Fruit fly (Drosophila melanogaster): ENCODE results near the gene alpha-Est10.

Gene alpha-Est10

DNA sequence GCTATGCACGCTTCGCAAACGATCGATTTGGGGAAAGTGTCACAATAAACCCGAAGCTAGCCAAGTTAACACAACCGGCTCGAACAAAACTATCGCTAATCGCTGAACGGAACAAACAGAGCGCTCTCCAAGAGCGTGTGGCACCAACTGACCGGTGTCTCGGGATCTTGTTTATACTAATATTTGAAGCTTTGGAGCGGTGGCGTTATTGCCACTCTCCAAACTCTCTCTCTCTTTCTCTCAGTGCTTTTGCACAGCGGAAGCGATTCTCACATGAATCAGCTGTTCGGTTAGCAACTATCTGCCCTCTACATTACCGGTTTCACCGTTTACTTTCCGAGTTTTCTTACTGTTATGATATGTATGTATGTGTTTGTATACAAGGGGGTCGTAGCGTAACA lies 2.2 kb downstream of the alpha-Est10 start (continued):
- TF ChIP-seq CG12219 (GFP tag; optimal IDR thresholded peaks at IDR 0.05) (peak; percentile 3), CG15011 (GFP tag; optimal IDR thresholded peaks at IDR 0.05) (no peak), chinmo (GFP tag; IDR thresholded peaks at IDR 0.05; ENCODE audit: partially characterized antibody) (peak; percentile 91; the same call in 3 of the 4 replicates), D19B (GFP tag; optimal IDR thresholded peaks at IDR 0.05) (no peak), MESR4 (GFP tag; optimal IDR thresholded peaks at IDR 0.05) (no peak), CG17829 (tag; optimal IDR thresholded peaks at IDR 0.05) (no peak), Atf6 (GFP tag; IDR thresholded peaks at IDR 0.05) (no peak), CG5953 (GFP tag; IDR thresholded peaks at IDR 0.05) (no peak), Pdp1 (GFP tag; optimal IDR thresholded peaks at IDR 0.05) (peak in 1 of 2 experiments; percentile 31), MBD-R2 (GFP tag; IDR thresholded peaks at IDR 0.05) (no peak), crp (GFP tag; optimal IDR thresholded peaks at IDR 0.05) (peak in 1 of 2 experiments; percentile 72), Meics (GFP tag; optimal IDR thresholded peaks at IDR 0.05) (no peak), Gsc (GFP tag; IDR thresholded peaks at IDR 0.05) (no peak), CG43689 (GFP tag; IDR thresholded peaks at IDR 0.05) (no peak), Nf-YB (GFP tag; optimal IDR thresholded peaks at IDR 0.05) (no peak), hb (GFP tag; IDR thresholded peaks at IDR 0.05; ENCODE audit: partially characterized antibody) (no peak), CG17385 (GFP tag; optimal IDR thresholded peaks at IDR 0.05) (peak; percentile 12), pnt (GFP tag; optimal IDR thresholded peaks at IDR 0.05) (no peak), sug (tag; optimal IDR thresholded peaks at IDR 0.05) (peak; percentile 74), cwo (GFP tag; optimal IDR thresholded peaks at IDR 0.05) (no peak), exex (tag; optimal IDR thresholded peaks at IDR 0.05) (peak; percentile 6), gsb (GFP tag; IDR thresholded peaks at IDR 0.05) (no peak), Kr (GFP tag; optimal IDR thresholded peaks at IDR 0.05) (no peak), bowl (GFP tag; IDR thresholded peaks at IDR 0.05) (no peak), lov (optimal IDR thresholded peaks at IDR 0.05) (no peak), lov (GFP tag; IDR thresholded peaks at IDR 0.05) (no peak), shn (GFP tag; optimal IDR thresholded peaks at IDR 0.05) (no peak), Asciz (GFP tag; optimal IDR thresholded peaks at IDR 0.05) (no peak), z (GFP tag; IDR thresholded peaks at IDR 0.05) (no peak), Deaf1 (tag; optimal IDR thresholded peaks at IDR 0.05) (peak; percentile 74), CG12769 (tag; optimal IDR thresholded peaks at IDR 0.05) (peak; percentile 89), Eip74EF (GFP tag; optimal IDR thresholded peaks at IDR 0.05) (peak in 1 of 2 experiments; percentile 91), corto (GFP tag; optimal IDR thresholded peaks at IDR 0.05) (no peak), Taf1 (GFP tag; IDR thresholded peaks at IDR 0.05) (no peak), Sox102F (GFP tag; optimal IDR thresholded peaks at IDR 0.05) (no peak), usp (GFP tag; optimal IDR thresholded peaks at IDR 0.05) (no peak), Jarid2 (GFP tag; optimal IDR thresholded peaks at IDR 0.05) (peak; percentile 87), schlank (tag; optimal IDR thresholded peaks at IDR 0.05) (no peak), CTCF (GFP tag; optimal IDR thresholded peaks at IDR 0.05) (no peak), ab (GFP tag; optimal IDR thresholded peaks at IDR 0.05) (no peak), CG16779 (GFP tag; IDR thresholded peaks at IDR 0.05) (0 out of 2 replicates have a peak, but pooled peaks have one; percentile 18), br (optimal IDR thresholded peaks at IDR 0.05) (no peak), Sox100B (GFP tag; optimal IDR thresholded peaks at IDR 0.05) (no peak), Trl (optimal IDR thresholded peaks at IDR 0.05) (peak; percentile 71 to 91), Trl (GFP tag; optimal IDR thresholded peaks at IDR 0.05) (peak; percentile 19), pzg (GFP tag; optimal IDR thresholded peaks at IDR 0.05) (no peak), ems (GFP tag; optimal IDR thresholded peaks at IDR 0.05) (no peak), CG2202 (tag; optimal IDR thresholded peaks at IDR 0.05) (no peak), Dbx (GFP tag; IDR thresholded peaks at IDR 0.05) (peak; percentile 52; the same call in 2 of the 3 replicates), kay (GFP tag; optimal IDR thresholded peaks at IDR 0.05) (no peak), CG3838 (GFP tag; optimal IDR thresholded peaks at IDR 0.05) (no peak), ato (GFP tag; IDR thresholded peaks at IDR 0.05; ENCODE audit: partially characterized antibody) (no peak)
